Worm (Caenorhabditis elegans): ENCODE data around the gene kle-2.

- TF ChIP-seq lin-32 (GFP tag; optimal IDR thresholded peaks at IDR 0.05) (no peak), elt-3 (tag; optimal IDR thresholded peaks at IDR 0.05) (no peak), snpc-4 (tag; optimal IDR thresholded peaks at IDR 0.05) (no peak), unc-62 (GFP tag; optimal IDR thresholded peaks at IDR 0.05) (no peak), pha-4 (tag; optimal IDR thresholded peaks at IDR 0.05) (no peak), blmp-1 (tag; optimal IDR thresholded peaks at IDR 0.05) (no peak), unc-39 (tag; optimal IDR thresholded peaks at IDR 0.05) (no peak), nhr-12 (tag; optimal IDR thresholded peaks at IDR 0.05) (no peak)
Observed at ce11 chrIII:7981938-7982337, 40.4 kb downstream of the kle-2 start.

All from whole organism, mixed stage, embryonic.